Worm (Caenorhabditis elegans): ENCODE data around the gene T14B4.1.
A peak's percentile ranks its signal among the peaks of the same experiment; 100 is the strongest.

T14B4.1 gene

DNA sequence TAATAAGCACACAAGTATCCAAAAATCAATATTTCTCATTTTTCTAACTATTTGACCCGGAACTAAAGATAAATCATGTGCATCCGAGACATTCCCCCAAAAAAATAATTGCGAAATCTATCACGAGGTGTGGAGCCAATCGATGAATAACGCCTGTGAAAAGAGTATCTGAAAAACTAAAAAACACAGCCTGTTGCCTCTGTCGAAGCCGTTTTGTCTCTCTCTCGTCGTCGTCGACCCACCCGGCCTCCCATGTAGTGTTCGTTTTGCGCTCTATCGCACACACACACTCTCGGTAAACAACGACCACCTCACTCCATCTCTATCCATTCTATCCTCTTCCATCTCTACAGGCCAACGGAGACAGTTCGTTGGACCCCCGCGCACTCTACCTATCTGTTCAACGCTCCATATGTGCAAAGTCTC, 46.0 kb downstream of the T14B4.1 start (continued):
- TF ChIP-seq vab-7 (GFP tag; IDR thresholded peaks at IDR 0.05) (no peak), Y75B8A.6 (GFP tag; IDR thresholded peaks at IDR 0.05) (no peak), nhr-237 (tag; optimal IDR thresholded peaks at IDR 0.05) (no peak), madf-9 (GFP tag; conservative IDR thresholded peaks at IDR 0.05) (0 out of 2 replicates have a peak, but pooled peaks have one; percentile 23), aha-1 (tag) (peak; percentile 90), ceh-44 (GFP tag; IDR thresholded peaks at IDR 0.05) (no peak), aly-2 (tag; optimal IDR thresholded peaks at IDR 0.05) (no peak), skn-1 (tag; optimal IDR thresholded peaks at IDR 0.05) (no peak), lim-7 (GFP tag; IDR thresholded peaks at IDR 0.05) (no peak), lin-13 (GFP tag; optimal IDR thresholded peaks at IDR 0.05) (peak; percentile 40), hmg-1.1 (GFP tag; IDR thresholded peaks at IDR 0.05) (peak; percentile 68), ZK546.5 (tag; optimal IDR thresholded peaks at IDR 0.05) (no peak), nhr-28 (tag; optimal IDR thresholded peaks at IDR 0.05) (peak; percentile 80), daf-8 (GFP tag; IDR thresholded peaks at IDR 0.05) (no peak), hlh-11 (tag; optimal IDR thresholded peaks at IDR 0.05) (peak; percentile 69), mxl-2 (GFP tag; conservative IDR thresholded peaks at IDR 0.05) (no peak), attf-4 (tag; optimal IDR thresholded peaks at IDR 0.05) (no peak), snpc-4 (tag; optimal IDR thresholded peaks at IDR 0.05) (no peak), nhr-76 (tag; optimal IDR thresholded peaks at IDR 0.05) (no peak), madf-5 (GFP tag; IDR thresholded peaks at IDR 0.05) (no peak), F10B5.3 (tag; optimal IDR thresholded peaks at IDR 0.05) (no peak), ceh-28 (tag; optimal IDR thresholded peaks at IDR 0.05) (peak; percentile 34), dve-1 (tag; optimal IDR thresholded peaks at IDR 0.05; ENCODE audit: insufficient read depth) (peak; percentile 27), ctbp-1 (GFP tag; IDR thresholded peaks at IDR 0.05) (peak; percentile 69), nhr-25 (tag; optimal IDR thresholded peaks at IDR 0.05; ENCODE audit: borderline replicate concordance, insufficient read depth) (peak; percentile 17), lsy-2 (tag; optimal IDR thresholded peaks at IDR 0.05) (peak; percentile 25 to 80), daf-16 (GFP tag; optimal IDR thresholded peaks at IDR 0.05) (peak in 1 of 2 experiments; percentile 57), daf-16 (tag; optimal IDR thresholded peaks at IDR 0.05) (peak; percentile 20), mxl-3 (GFP tag; optimal IDR thresholded peaks at IDR 0.05) (peak; percentile 75), pqm-1 (tag; optimal IDR thresholded peaks at IDR 0.05) (no peak), Y48G9A.11 (GFP tag; IDR thresholded peaks at IDR 0.05) (no peak), hif-1 (tag; optimal IDR thresholded peaks at IDR 0.05) (peak in 1 of 2 experiments; percentile 61), ces-1 (GFP tag; optimal IDR thresholded peaks at IDR 0.05) (no peak), ZK337.2 (GFP tag; IDR thresholded peaks at IDR 0.05) (no peak), lir-3 (tag; optimal IDR thresholded peaks at IDR 0.05) (no peak), cey-2 (tag; optimal IDR thresholded peaks at IDR 0.05; ENCODE audit: borderline replicate concordance, insufficient read depth) (no peak), daf-19 (GFP tag; conservative IDR thresholded peaks at IDR 0.05) (no peak), mes-2 (tag; optimal IDR thresholded peaks at IDR 0.05; ENCODE audit: poor library complexity, severe bottlenecking) (peak; percentile 47), zip-2 (tag; optimal IDR thresholded peaks at IDR 0.05) (no peak), F37D6.2 (tag; optimal IDR thresholded peaks at IDR 0.05) (peak; percentile 29), dmd-6 (GFP tag; IDR thresholded peaks at IDR 0.05) (peak; percentile 44), mep-1 (tag; optimal IDR thresholded peaks at IDR 0.05) (peak; percentile 68), lin-39 (tag; optimal IDR thresholded peaks at IDR 0.05) (no peak), spr-1 (tag; optimal IDR thresholded peaks at IDR 0.05) (no peak), tag-97 (GFP tag; IDR thresholded peaks at IDR 0.05) (no peak), nhr-102 (tag; optimal IDR thresholded peaks at IDR 0.05) (no peak), nhr-11 (tag; optimal IDR thresholded peaks at IDR 0.05) (peak; percentile 70), unc-130 (GFP tag; optimal IDR thresholded peaks at IDR 0.05) (no peak), daf-12 (tag; optimal IDR thresholded peaks at IDR 0.05) (no peak), tra-1 (GFP tag; IDR thresholded peaks at IDR 0.05) (0 out of 2 replicates have a peak, but pooled peaks have one; percentile 33), D1046.2 (GFP tag; IDR thresholded peaks at IDR 0.05) (peak; percentile 77; the same call in 1 of the 2 replicates)

Measured in whole organism, L4 larva.